Fruit fly (Drosophila melanogaster) whole organism: ENCODE measurements around the gene RluA-1.

Experiments
- CG8478 ChIP-seq: fragments of >200 bp; optimal IDR thresholded peaks from 2 replicates; lab custom pipeline; 2018; ENCODE audit warnings: inconsistent platforms
- Dll ChIP-seq: fragments of >200 bp; optimal IDR thresholded peaks from 2 replicates; lab custom pipeline; 2017
- EcR ChIP-seq, 2 experiments: fragments of >200 bp; optimal IDR thresholded peaks; 2 replicates each; lab custom pipeline; 2017; ENCODE audit warnings: missing biosample characterization in 2 of 2, missing genetic modification characterization in 2 of 2, missing genetic modification reagents in 2 of 2
- pan ChIP-seq: fragments of >200 bp; optimal IDR thresholded peaks from 2 replicates; lab custom pipeline; 2017
- psq ChIP-seq: fragments of >200 bp; optimal IDR thresholded peaks from 2 replicates; lab custom pipeline; 2017
- usp ChIP-seq: fragments of >200 bp; optimal IDR thresholded peaks from 2 replicates; lab custom pipeline; 2017; ENCODE audit warnings: missing biosample characterization, missing genetic modification characterization, mixed read lengths

Gene RluA-1

dm6 chr2L:10474268-10474678, at the start of gene RluA-1:
Gene RluA-1, minus strand, starts transcription at chr2L:10474349.
- TF ChIP-seq pan (lab: Kevin White, UChicago) (no peak), CG8478 (lab: Kevin White, UChicago) (no peak), psq (lab: Kevin White, UChicago) (no peak), Dll (no peak), usp (GFP tag; lab: Kevin White, UChicago) (no peak), EcR (GFP tag; optimal IDR thresholded peaks at IDR 0.05; lab: Kevin White, UChicago) (no peak)

DNA sequence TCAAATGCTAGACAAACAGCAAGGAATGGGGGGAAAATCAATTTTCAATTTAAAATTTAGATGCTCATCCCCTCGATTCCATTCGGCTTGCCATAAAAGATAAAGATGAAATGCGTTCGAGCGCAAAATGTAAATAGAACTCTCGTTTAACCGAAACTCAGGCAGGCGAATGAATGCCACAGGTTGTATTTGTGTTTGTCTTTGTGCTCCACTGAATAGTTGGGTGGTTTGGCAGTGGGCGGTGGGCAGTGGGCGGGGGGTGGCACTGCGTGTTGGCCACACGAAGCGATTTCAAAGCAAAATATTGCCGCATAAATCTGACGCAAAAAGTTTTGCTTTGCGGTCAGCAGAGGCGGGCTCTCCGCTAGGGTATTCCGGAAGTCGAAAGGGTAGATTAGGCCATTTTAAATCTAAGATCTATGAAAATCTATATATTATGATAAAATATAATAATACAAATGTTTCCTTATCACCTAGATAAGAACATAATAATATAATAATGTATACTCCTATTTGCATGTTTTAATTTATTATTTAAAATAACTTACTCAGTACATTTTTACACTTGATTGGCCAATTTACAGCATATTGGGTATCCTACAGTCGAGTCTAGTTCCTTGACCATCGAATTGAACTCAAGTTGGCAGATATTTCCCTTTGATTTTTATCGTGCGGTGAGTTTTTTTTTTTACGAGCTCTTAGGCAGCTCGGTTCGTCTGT, 48.2 kb upstream of the RluA-1 start:
- no peak for TF ChIP-seq CG8478 (lab: Kevin White, UChicago)
- no peak for TF ChIP-seq pan (lab: Kevin White, UChicago)
- no peak for TF ChIP-seq usp (GFP tag; lab: Kevin White, UChicago)
- no peak for TF ChIP-seq psq (lab: Kevin White, UChicago)
- no peak for TF ChIP-seq Dll

DNA sequence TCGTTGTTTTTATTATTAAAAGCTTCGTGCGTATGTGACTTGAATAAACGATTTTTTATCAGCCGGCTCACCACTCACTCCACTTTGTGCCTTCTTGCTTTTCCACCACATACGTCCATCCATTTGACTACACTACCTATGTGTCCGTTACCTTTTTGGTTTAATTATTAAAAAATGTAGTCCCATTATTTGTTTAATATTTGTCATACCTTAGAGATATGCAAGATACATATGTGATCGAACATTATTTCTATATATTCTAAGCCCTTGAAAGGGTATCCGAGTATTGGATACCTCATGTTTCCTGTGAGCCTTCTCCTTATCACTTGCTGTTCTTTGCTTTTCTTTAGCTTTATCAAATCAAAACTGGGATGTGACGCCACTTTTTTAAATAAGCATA, 45.1 kb upstream of the RluA-1 start:
- no peak for TF ChIP-seq pan (lab: Kevin White, UChicago)
- TF ChIP-seq CG8478 (lab: Kevin White, UChicago), result no peak
- TF ChIP-seq Dll, result no peak
- TF ChIP-seq EcR (GFP tag; optimal IDR thresholded peaks at IDR 0.05; lab: Kevin White, UChicago), result no peak

DNA sequence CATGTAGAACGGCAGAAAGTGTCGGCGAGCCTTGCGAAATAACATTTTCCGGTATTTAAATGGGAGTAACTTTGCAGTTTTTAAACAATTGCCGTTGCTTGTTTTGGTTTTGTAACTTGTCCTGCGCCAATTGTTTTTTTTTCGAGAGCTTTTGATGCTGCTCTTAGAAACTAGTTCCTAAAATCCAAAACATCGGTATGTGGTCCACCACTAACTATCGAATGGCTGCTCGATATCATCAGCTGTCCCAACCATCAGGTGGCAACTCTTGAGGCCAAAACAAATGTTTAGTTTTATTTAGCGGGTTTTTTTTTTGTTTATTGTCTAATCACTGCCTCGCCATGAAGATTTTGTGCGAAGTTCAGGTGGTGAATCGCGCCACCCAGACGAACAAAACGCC, 42.9 kb upstream of the RluA-1 start, which contains the start of the genes Fatp1 and Lrr47:
TSS of gene Fatp1 (minus strand) at position 134 of the 400 bp plus-strand sequence.
TSS of gene Lrr47 (plus strand) at position 251 of the 400 bp plus-strand sequence.
- TF ChIP-seq psq (lab: Kevin White, UChicago) (no peak), usp (GFP tag; lab: Kevin White, UChicago) (no peak), Dll (no peak), EcR (GFP tag; optimal IDR thresholded peaks at IDR 0.05; lab: Kevin White, UChicago) (no peak), CG8478 (lab: Kevin White, UChicago) (no peak), pan (lab: Kevin White, UChicago) (no peak)

dm6 chr2L:10516470-10517048, 42.4 kb upstream of the RluA-1 start:
- no peak for TF ChIP-seq pan (lab: Kevin White, UChicago)
- TF ChIP-seq CG8478 (lab: Kevin White, UChicago), result no peak
- TF ChIP-seq usp (GFP tag; lab: Kevin White, UChicago), result no peak
- no peak for TF ChIP-seq Dll
- TF ChIP-seq psq (lab: Kevin White, UChicago), result no peak
- TF ChIP-seq EcR (GFP tag; optimal IDR thresholded peaks at IDR 0.05; lab: Kevin White, UChicago), result no peak

DNA sequence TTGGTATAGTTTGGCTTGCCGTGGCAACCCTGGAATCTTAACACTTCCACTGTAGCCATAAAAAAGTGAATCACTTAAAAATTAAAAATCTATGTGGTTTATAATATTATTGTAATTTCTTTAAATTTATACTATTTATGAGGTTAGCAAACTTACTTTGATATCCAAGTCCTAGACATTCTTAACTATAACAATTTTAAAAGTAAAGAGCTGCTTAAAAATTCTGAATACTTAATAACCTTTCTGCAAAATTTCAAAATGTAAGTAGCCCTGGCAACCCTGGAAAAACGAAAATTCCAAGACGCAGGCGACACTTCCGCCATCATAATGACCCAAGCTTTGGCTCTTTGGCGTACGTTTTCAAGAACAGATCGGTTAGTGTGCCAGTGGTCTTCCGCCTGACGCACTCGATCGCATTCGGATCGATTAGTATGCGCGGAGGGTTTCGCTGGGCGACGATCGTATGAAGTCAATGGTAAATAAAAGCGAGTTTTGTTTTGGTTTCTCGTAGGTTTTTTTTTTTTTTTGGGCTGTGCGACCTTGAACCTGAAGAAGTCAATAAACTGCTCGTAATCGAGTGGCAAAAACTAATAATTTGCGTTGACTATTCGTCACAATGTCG, 41.5 kb upstream of the RluA-1 start:
- TF ChIP-seq usp (GFP tag; lab: Kevin White, UChicago), result no peak
- TF ChIP-seq EcR (GFP tag; optimal IDR thresholded peaks at IDR 0.05; lab: Kevin White, UChicago), result no peak
- no peak for TF ChIP-seq pan (lab: Kevin White, UChicago)
- no peak for TF ChIP-seq CG8478 (lab: Kevin White, UChicago)
- no peak for TF ChIP-seq Dll
- no peak for TF ChIP-seq psq (lab: Kevin White, UChicago)

DNA sequence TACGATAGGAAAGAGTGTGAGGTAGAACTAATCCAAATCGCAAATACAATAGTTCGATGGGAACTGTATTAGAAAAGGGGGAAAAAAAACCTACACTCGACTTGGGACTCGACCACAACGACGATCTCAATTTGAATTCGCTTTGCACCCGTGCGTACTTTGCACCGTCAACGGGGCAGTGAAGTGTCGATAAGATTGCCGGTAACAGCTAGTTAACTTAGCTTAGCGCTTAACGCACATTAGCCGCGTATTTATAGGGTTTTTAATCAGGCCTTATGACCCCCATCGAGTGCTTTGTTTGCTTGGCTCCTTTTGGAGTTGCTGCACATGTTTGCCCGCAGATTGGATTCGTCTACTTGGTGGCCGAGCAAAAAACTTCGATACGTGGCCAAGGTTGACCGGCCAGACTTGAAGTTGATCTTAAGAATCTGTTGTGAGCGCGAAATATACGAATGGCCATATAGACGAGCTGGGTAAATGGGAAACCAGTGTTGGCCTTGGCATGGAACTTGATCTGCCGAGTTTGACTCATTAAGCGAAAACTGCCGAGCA, 40.5 kb upstream of the RluA-1 start:
- no peak for TF ChIP-seq CG8478 (lab: Kevin White, UChicago)
- no peak for TF ChIP-seq Dll
- TF ChIP-seq usp (GFP tag; lab: Kevin White, UChicago), result no peak
- TF ChIP-seq EcR (GFP tag; optimal IDR thresholded peaks at IDR 0.05; lab: Kevin White, UChicago), result no peak
- TF ChIP-seq psq (lab: Kevin White, UChicago), result no peak
- TF ChIP-seq pan (lab: Kevin White, UChicago), result no peak

- TF ChIP-seq EcR (GFP tag; optimal IDR thresholded peaks at IDR 0.05; lab: Kevin White, UChicago), result no peak
- no peak for TF ChIP-seq Dll
- TF ChIP-seq pan (lab: Kevin White, UChicago), result no peak
- TF ChIP-seq psq (lab: Kevin White, UChicago), result no peak
- TF ChIP-seq usp (GFP tag; lab: Kevin White, UChicago), result no peak
- TF ChIP-seq CG8478 (lab: Kevin White, UChicago), result no peak
Observed at dm6 chr2L:10513837-10514499, 39.8 kb upstream of the RluA-1 start.

DNA sequence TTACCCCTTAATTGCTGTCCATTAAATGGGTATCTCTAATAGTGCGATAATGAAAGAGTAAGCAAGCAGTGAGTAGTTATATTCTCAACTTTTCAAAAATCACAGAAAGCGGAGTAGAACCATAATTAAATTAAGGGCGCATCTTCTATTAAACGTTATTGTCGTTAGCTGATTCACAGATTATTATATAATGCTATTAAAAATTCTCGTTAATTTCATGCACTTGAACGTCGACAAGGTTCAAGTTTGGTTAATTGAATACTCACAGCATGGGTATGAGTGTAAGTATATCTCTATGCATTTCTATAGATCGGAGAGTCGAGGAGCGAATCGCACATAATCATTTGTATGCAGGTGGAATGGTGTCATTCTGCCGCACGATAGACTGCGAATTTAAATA, 36.7 kb upstream of the RluA-1 start:
- no peak for TF ChIP-seq usp (GFP tag; lab: Kevin White, UChicago)
- no peak for TF ChIP-seq EcR (GFP tag; optimal IDR thresholded peaks at IDR 0.05; lab: Kevin White, UChicago)
- no peak for TF ChIP-seq psq (lab: Kevin White, UChicago)
- no peak for TF ChIP-seq Dll
- no peak for TF ChIP-seq CG8478 (lab: Kevin White, UChicago)
- no peak for TF ChIP-seq pan (lab: Kevin White, UChicago)

- TF ChIP-seq psq (lab: Kevin White, UChicago) (no peak), CG8478 (lab: Kevin White, UChicago) (no peak), usp (GFP tag; lab: Kevin White, UChicago) (no peak)
Observed at dm6 chr2L:10510088-10510487, 35.9 kb upstream of the RluA-1 start, which contains the start of gene CG7384. Gene CG7384, minus strand, starts transcription at chr2L:10510453.
